Worm (Caenorhabditis elegans): ENCODE results near the gene F36A4.5.

ce11 chrIV:4243830-4244406 is 21.4 kb upstream of the F36A4.5 start:
- TF ChIP-seq mdl-1 (tag; optimal IDR thresholded peaks at IDR 0.05) (no peak), unc-62 (GFP tag; optimal IDR thresholded peaks at IDR 0.05 in 1 of 2) (no peak), unc-62 (tag; optimal IDR thresholded peaks at IDR 0.05) (no peak), nhr-25 (tag; optimal IDR thresholded peaks at IDR 0.05; ENCODE audit: borderline replicate concordance, insufficient read depth) (no peak), lin-29 (GFP tag; IDR thresholded peaks at IDR 0.05) (no peak), R02D3.7 (tag; optimal IDR thresholded peaks at IDR 0.05) (no peak), egl-27 (tag; optimal IDR thresholded peaks at IDR 0.05) (no peak), hlh-30 (tag; optimal IDR thresholded peaks at IDR 0.05; ENCODE audit: insufficient read depth) (no peak), tra-1 (GFP tag; IDR thresholded peaks at IDR 0.05) (no peak), F37D6.2 (tag; optimal IDR thresholded peaks at IDR 0.05) (no peak)
